Worm (Caenorhabditis elegans): Measurements from ENCODE around the gene C05C10.2.

ce11 chrII:9965325-9965724 is 43.3 kb downstream of the C05C10.2 start:
- TF ChIP-seq zag-1 (tag; optimal IDR thresholded peaks at IDR 0.05) (no peak), unc-55 (GFP tag; optimal IDR thresholded peaks at IDR 0.05) (no peak), nhr-21 (tag; optimal IDR thresholded peaks at IDR 0.05) (no peak), nhr-23 (tag; optimal IDR thresholded peaks at IDR 0.05) (no peak), dmd-4 (tag; optimal IDR thresholded peaks at IDR 0.05) (no peak)
